Worm (Caenorhabditis elegans) whole organism, late embryonic: Measurements from ENCODE around the gene C18G1.8.
"Not testable (repeated sequence)": the region's sequence is repeated elsewhere in the genome, so short reads cannot be mapped to it uniquely, and the experiment has no call there.

ENCODE experiments used
- C08G9.2 ChIP-seq: sonication (generic microtip); optimal IDR thresholded peaks from 2 replicates; lab custom pipeline; 2016; ENCODE audit warnings: mild to moderate bottlenecking, missing genetic modification characterization, moderate library complexity, missing compliant biosample characterization
- C38D4.7 ChIP-seq: fragments of 200-800 bp; sonication (Bioruptor generic); optimal IDR thresholded peaks from 2 replicates; lab custom pipeline; 2018; ENCODE audit warnings: mild to moderate bottlenecking, missing genetic modification characterization, moderate library complexity, missing compliant biosample characterization
- K02D7.2 ChIP-seq: sonication (generic microtip); optimal IDR thresholded peaks from 2 replicates; lab custom pipeline; 2017; ENCODE audit warnings: mild to moderate bottlenecking, missing genetic modification characterization, missing compliant biosample characterization
- T23F11.4 ChIP-seq: fragments of 200-800 bp; sonication (Bioruptor generic); optimal IDR thresholded peaks from 2 replicates; lab custom pipeline; 2018; ENCODE audit warnings: mild to moderate bottlenecking, missing genetic modification characterization, missing compliant biosample characterization
- Y22D7AL.16 ChIP-seq: sonication (generic microtip); optimal IDR thresholded peaks from 2 replicates; lab custom pipeline; 2016; ENCODE audit warnings: missing genetic modification characterization, missing compliant biosample characterization
- ceh-14 ChIP-seq: sonication (generic microtip); optimal IDR thresholded peaks from 2 replicates; lab custom pipeline; 2016; ENCODE audit warnings: missing genotype, missing genetic modification characterization, missing compliant biosample characterization
- ceh-19 ChIP-seq: fragments of 200-800 bp; sonication (Bioruptor generic); optimal IDR thresholded peaks from 2 replicates; lab custom pipeline; 2018; ENCODE audit warnings: mild to moderate bottlenecking, missing genetic modification characterization, missing compliant biosample characterization
- ceh-2 ChIP-seq: sonication (generic microtip); optimal IDR thresholded peaks from 2 replicates; lab custom pipeline; 2016; ENCODE audit warnings: missing genotype, missing genetic modification characterization, missing compliant biosample characterization
- ceh-22 ChIP-seq: sonication (generic microtip); optimal IDR thresholded peaks from 2 replicates; lab custom pipeline; 2017; ENCODE audit warnings: missing biosample characterization, missing genetic modification characterization
- ceh-24 ChIP-seq: sonication (generic microtip); optimal IDR thresholded peaks from 2 replicates; lab custom pipeline; 2016; ENCODE audit warnings: mild to moderate bottlenecking, missing genetic modification characterization, missing compliant biosample characterization
- ceh-30 ChIP-seq: fragments of 150-350 bp; optimal IDR thresholded peaks from 2 replicates; lab custom pipeline; 2014; ENCODE audit warnings: missing biosample characterization, missing genetic modification characterization
- ceh-31 ChIP-seq: sonication (generic microtip); optimal IDR thresholded peaks from 2 replicates; lab custom pipeline; 2016; ENCODE audit warnings: missing genetic modification characterization, missing compliant biosample characterization
- ceh-6 ChIP-seq: fragments of 200-800 bp; sonication (Bioruptor generic); optimal IDR thresholded peaks from 2 replicates; lab custom pipeline; 2018; ENCODE audit warnings: mild to moderate bottlenecking, missing genetic modification characterization, missing compliant biosample characterization
- ceh-9 ChIP-seq: sonication (generic microtip); optimal IDR thresholded peaks from 2 replicates; lab custom pipeline; 2016; ENCODE audit warnings: mild to moderate bottlenecking, missing genetic modification characterization, inconsistent platforms, missing compliant biosample characterization
- ets-4 ChIP-seq: sonication (generic microtip); optimal IDR thresholded peaks from 2 replicates; lab custom pipeline; 2016; ENCODE audit warnings: missing genetic modification characterization, missing compliant biosample characterization
- fkh-10 ChIP-seq: fragments of 150-350 bp; optimal IDR thresholded peaks from 2 replicates; lab custom pipeline; 2014; ENCODE audit warnings: missing biosample characterization, missing genetic modification reagents, missing genetic modification characterization
- hlh-6 ChIP-seq: sonication (generic microtip); optimal IDR thresholded peaks from 2 replicates; lab custom pipeline; 2016; ENCODE audit warnings: missing genotype, missing genetic modification characterization, missing compliant biosample characterization
- hlh-8 ChIP-seq: sonication (generic microtip); optimal IDR thresholded peaks from 2 replicates; lab custom pipeline; 2016; ENCODE audit warnings: missing genotype, missing genetic modification characterization, missing compliant biosample characterization
- lim-6 ChIP-seq: sonication (generic microtip); optimal IDR thresholded peaks from 2 replicates; lab custom pipeline; 2016; ENCODE audit warnings: missing genetic modification characterization, missing compliant biosample characterization
- lin-11 ChIP-seq: fragments of 200-800 bp; sonication (Bioruptor generic); optimal IDR thresholded peaks from 2 replicates; lab custom pipeline; 2018; ENCODE audit warnings: mild to moderate bottlenecking, missing genetic modification characterization, missing compliant biosample characterization
- madf-2 ChIP-seq: sonication (generic microtip); optimal IDR thresholded peaks from 2 replicates; lab custom pipeline; 2017; ENCODE audit warnings: missing genetic modification characterization, missing compliant biosample characterization
- mec-3 ChIP-seq: sonication (generic microtip); optimal IDR thresholded peaks from 2 replicates; lab custom pipeline; 2016; ENCODE audit warnings: borderline replicate concordance, missing genetic modification characterization, missing compliant biosample characterization
- npax-4 ChIP-seq: sonication (generic microtip); optimal IDR thresholded peaks from 2 replicates; lab custom pipeline; 2016; ENCODE audit warnings: missing genetic modification characterization, missing compliant biosample characterization
- odd-2 ChIP-seq: sonication (generic microtip); optimal IDR thresholded peaks from 2 replicates; lab custom pipeline; 2017; ENCODE audit warnings: antibody characterized with exemption, mild to moderate bottlenecking, missing genetic modification characterization, missing compliant biosample characterization
- pat-9 ChIP-seq: fragments of 200-800 bp; sonication (Bioruptor generic); optimal IDR thresholded peaks from 2 replicates; lab custom pipeline; 2018; ENCODE audit warnings: mild to moderate bottlenecking, missing genetic modification characterization, moderate library complexity, missing compliant biosample characterization
- pax-1 ChIP-seq: fragments of 150-350 bp; optimal IDR thresholded peaks from 2 replicates; lab custom pipeline; 2014; ENCODE audit warnings: missing biosample characterization, missing genetic modification characterization
- pqm-1 ChIP-seq: sonication (generic microtip); optimal IDR thresholded peaks from 2 replicates; lab custom pipeline; 2016; ENCODE audit warnings: missing genetic modification characterization, missing compliant biosample characterization
- pros-1 ChIP-seq: fragments of 150-350 bp; optimal IDR thresholded peaks from 2 replicates; lab custom pipeline; 2014; ENCODE audit warnings: missing biosample characterization, missing genetic modification reagents, missing genetic modification characterization
- ref-2 ChIP-seq: sonication (generic microtip); optimal IDR thresholded peaks from 2 replicates; lab custom pipeline; 2016; ENCODE audit warnings: missing genetic modification characterization, missing compliant biosample characterization
- syd-9 ChIP-seq: sonication (generic microtip); optimal IDR thresholded peaks from 2 replicates; lab custom pipeline; 2016; ENCODE audit warnings: mild to moderate bottlenecking, missing genetic modification characterization, moderate library complexity, missing compliant biosample characterization
- tbx-2 ChIP-seq: sonication (generic microtip); optimal IDR thresholded peaks from 2 replicates; lab custom pipeline; 2016; ENCODE audit warnings: missing genetic modification characterization, missing compliant biosample characterization
- tbx-7 ChIP-seq: sonication (generic microtip); optimal IDR thresholded peaks from 2 replicates; lab custom pipeline; 2016; ENCODE audit warnings: missing genotype, missing genetic modification characterization, missing compliant biosample characterization
- ttx-3 ChIP-seq: sonication (generic microtip); optimal IDR thresholded peaks from 2 replicates; lab custom pipeline; 2016; ENCODE audit warnings: missing genetic modification reagents, missing genetic modification characterization, missing compliant biosample characterization
- unc-55 ChIP-seq: sonication (generic microtip); optimal IDR thresholded peaks from 2 replicates; lab custom pipeline; 2017; ENCODE audit warnings: missing biosample characterization, missing genetic modification reagents, missing genetic modification characterization
- unc-86 ChIP-seq: sonication (generic microtip); optimal IDR thresholded peaks from 2 replicates; lab custom pipeline; 2016; ENCODE audit warnings: missing genetic modification characterization, missing compliant biosample characterization
- zip-5 ChIP-seq: sonication (generic microtip); optimal IDR thresholded peaks from 2 replicates; lab custom pipeline; 2016; ENCODE audit warnings: missing genetic modification characterization, missing compliant biosample characterization
- ztf-16 ChIP-seq: sonication (generic microtip); optimal IDR thresholded peaks from 2 replicates; lab custom pipeline; 2017; ENCODE audit warnings: missing genetic modification characterization, missing compliant biosample characterization

C18G1.8 gene

ce11 chrV:4760674-4761073 lies 5.7 kb downstream of the C18G1.8 start, which contains the start of gene bgnt-1.4:
TSS of gene bgnt-1.4 (plus strand) at chrV:4760974.
- TF ChIP-seq fkh-10 (GFP tag; lab: Kevin White, UChicago); unc-86 (tag; lab: Kevin White, UChicago); madf-2: not testable (repeated sequence)

- no peak for TF ChIP-seq lin-11
- no peak for TF ChIP-seq ceh-2 (tag; lab: Kevin White, UChicago)
These were observed 7.9 kb downstream of the C18G1.8 start for ce11 chrV:4758540-4758939.

ce11 chrV:4758019-4758418 lies 8.4 kb downstream of the C18G1.8 start:
- no peak for TF ChIP-seq npax-4 (tag; lab: Kevin White, UChicago)
- no peak for TF ChIP-seq ceh-6 (GFP tag; lab: Kevin White, UChicago)
- TF ChIP-seq ceh-22 (tag; lab: Kevin White, UChicago): no peak
- TF ChIP-seq C08G9.2 (tag; lab: Kevin White, UChicago): no peak
- TF ChIP-seq ceh-9: no peak
- TF ChIP-seq lin-11: no peak
- TF ChIP-seq ztf-16 (tag; lab: Kevin White, UChicago): no peak
- no peak for TF ChIP-seq pqm-1 (tag; lab: Kevin White, UChicago)
- no peak for TF ChIP-seq K02D7.2

ce11 chrV:4755308-4756029 lies 10.9 kb downstream of the C18G1.8 start, which contains the start of gene pgl-3:
TSS of gene pgl-3 (plus strand) at chrV:4755979.
- TF ChIP-seq hlh-8 (no peak), syd-9 (tag; lab: Kevin White, UChicago) (no peak), ets-4 (no peak), mec-3 (tag; lab: Kevin White, UChicago) (no peak), ceh-14 (tag; lab: Kevin White, UChicago) (no peak), odd-2 (tag; lab: Kevin White, UChicago) (no peak), T23F11.4 (GFP tag; lab: Kevin White, UChicago) (no peak), ceh-31 (tag; lab: Kevin White, UChicago) (no peak), hlh-6 (tag; lab: Kevin White, UChicago) (no peak), tbx-7 (tag; lab: Kevin White, UChicago) (no peak), ceh-19 (GFP tag; lab: Kevin White, UChicago) (no peak)

- no peak for TF ChIP-seq madf-2
- no peak for TF ChIP-seq zip-5 (tag; lab: Kevin White, UChicago)
- no peak for TF ChIP-seq ttx-3
- no peak for TF ChIP-seq T23F11.4 (GFP tag; lab: Kevin White, UChicago)
- no peak for TF ChIP-seq ceh-24 (tag; lab: Kevin White, UChicago)
- TF ChIP-seq odd-2 (tag; lab: Kevin White, UChicago): no peak
- TF ChIP-seq pax-1: no peak
- no peak for TF ChIP-seq ceh-30 (tag; lab: Kevin White, UChicago)
- no peak for TF ChIP-seq pat-9
- no peak for TF ChIP-seq Y22D7AL.16 (tag; lab: Kevin White, UChicago)
- no peak for TF ChIP-seq tbx-2 (tag; lab: Kevin White, UChicago)
- no peak for TF ChIP-seq K02D7.2
- no peak for TF ChIP-seq pros-1 (tag; lab: Kevin White, UChicago)
- no peak for TF ChIP-seq ceh-14 (tag; lab: Kevin White, UChicago)
- no peak for TF ChIP-seq ref-2
- no peak for TF ChIP-seq lim-6 (tag; lab: Kevin White, UChicago)
- no peak for TF ChIP-seq unc-55 (GFP tag; lab: Kevin White, UChicago)
- TF ChIP-seq C38D4.7 (GFP tag; lab: Kevin White, UChicago): no peak
- TF ChIP-seq, all 69 proteins: peak for 0
These were observed 11.7 kb downstream of the C18G1.8 start for ce11 chrV:4754684-4755211.
